Worm (Caenorhabditis elegans) whole organism, dauer: ENCODE data around the gene C04C3.6.

Source experiments
- unc-62 ChIP-seq: sonication (generic microtip); optimal IDR thresholded peaks from 2 replicates; lab custom pipeline; 2017; ENCODE audit warnings: missing biosample characterization, missing genetic modification reagents, missing genetic modification characterization

C04C3.6 gene

ce11 chrIV:3378080-3378804 lies 44.2 kb downstream of the C04C3.6 start, which contains the start of gene otub-4:
Gene otub-4 (minus strand): TSS chrIV:3378130.
- no peak for TF ChIP-seq unc-62 (GFP tag; lab: Kevin White, UChicago)

ce11 chrIV:3373370-3373769 lies 49.0 kb downstream of the C04C3.6 start:
- TF ChIP-seq unc-62 (GFP tag; lab: Kevin White, UChicago): no peak
